Worm (Caenorhabditis elegans) whole organism, young adult: Measurements from ENCODE around the gene rpt-2.
A peak's percentile ranks its signal among the peaks of the same experiment; 100 is the strongest.

Experiments
- B0035.1 ChIP-seq: sonication (generic microtip); optimal IDR thresholded peaks from 2 replicates; lab custom pipeline; 2016; ENCODE audit warnings: missing genetic modification characterization, mild to moderate bottlenecking, missing compliant biosample characterization, missing genotype, missing genetic modification reagents
- D2030.7 ChIP-seq: fragments of 200-800 bp; sonication (Bioruptor generic); IDR thresholded peaks from 2 replicates; pipeline ENCODE4 v1.3.6; 2022; ENCODE audit warnings: missing genetic modification reagents, missing genetic modification characterization, missing compliant biosample characterization
- F39B2.1 ChIP-seq: fragments of 200-800 bp; sonication (Bioruptor generic); IDR thresholded peaks from 2 replicates; pipeline ENCODE4 v1.3.6; 2022; ENCODE audit warnings: missing genetic modification reagents, missing genetic modification characterization, missing compliant biosample characterization
- F49E8.2 ChIP-seq: sonication (generic microtip); optimal IDR thresholded peaks from 3 replicates; lab custom pipeline; 2017; ENCODE audit warnings: missing genetic modification characterization, mild to moderate bottlenecking, missing compliant biosample characterization, antibody characterized with exemption, moderate library complexity; ENCODE audit not compliant: insufficient read depth
- F55B11.4 ChIP-seq: sonication (generic microtip); optimal IDR thresholded peaks from 2 replicates; lab custom pipeline; 2016; ENCODE audit warnings: missing compliant biosample characterization, missing genetic modification characterization, borderline replicate concordance; ENCODE audit not compliant: insufficient read depth
- F57A8.1 ChIP-seq: fragments of 200-800 bp; sonication (Bioruptor generic); optimal IDR thresholded peaks from 2 replicates; lab custom pipeline; 2018; ENCODE audit warnings: mild to moderate bottlenecking, missing genetic modification characterization, moderate library complexity, missing compliant biosample characterization
- T07F8.4 ChIP-seq: sonication (generic microtip); optimal IDR thresholded peaks from 2 replicates; lab custom pipeline; 2016; ENCODE audit warnings: mild to moderate bottlenecking, missing genetic modification characterization, moderate library complexity, missing compliant biosample characterization
- T26A5.8 ChIP-seq: sonication (generic microtip); optimal IDR thresholded peaks from 2 replicates; lab custom pipeline; 2016; ENCODE audit warnings: missing genetic modification characterization, missing compliant biosample characterization
- Y53G8AR.9 ChIP-seq: fragments of 200-800 bp; sonication (Bioruptor generic); conservative IDR thresholded peaks from 2 replicates; pipeline ENCODE4 v1.3.6; 2022; ENCODE audit warnings: missing genetic modification reagents, missing genetic modification characterization, missing compliant biosample characterization
- Y56A3A.18 ChIP-seq: fragments of 200-800 bp; sonication (Bioruptor generic); IDR thresholded peaks from 2 replicates; pipeline ENCODE4 v1.3.6; 2022; ENCODE audit warnings: missing genetic modification reagents, missing genetic modification characterization, missing compliant biosample characterization
- ZK185.1 ChIP-seq: sonication (generic microtip); optimal IDR thresholded peaks from 2 replicates; lab custom pipeline; 2016; ENCODE audit warnings: mild to moderate bottlenecking, missing genetic modification characterization, missing compliant biosample characterization; ENCODE audit not compliant: poor library complexity, severe bottlenecking
- athp-1 ChIP-seq: sonication (generic microtip); optimal IDR thresholded peaks from 2 replicates; lab custom pipeline; 2017; ENCODE audit warnings: mild to moderate bottlenecking, missing genetic modification characterization, missing compliant biosample characterization
- attf-3 ChIP-seq: fragments of 200-800 bp; sonication (Bioruptor generic); conservative IDR thresholded peaks from 2 replicates; pipeline ENCODE4 v1.3.6; 2022; ENCODE audit warnings: missing genetic modification reagents, missing genetic modification characterization, missing compliant biosample characterization
- attf-5 ChIP-seq: fragments of 200-800 bp; sonication (Bioruptor generic); optimal IDR thresholded peaks from 2 replicates; lab custom pipeline; 2018; ENCODE audit warnings: mild to moderate bottlenecking, missing genetic modification characterization, missing compliant biosample characterization
- bed-1 ChIP-seq: fragments of 200-800 bp; sonication (Bioruptor generic); IDR thresholded peaks from 2 replicates; pipeline ENCODE4 v1.3.6; 2022; ENCODE audit warnings: missing genetic modification reagents, missing genetic modification characterization, missing compliant biosample characterization
- bed-2 ChIP-seq: fragments of 200-800 bp; sonication (Bioruptor generic); IDR thresholded peaks from 2 replicates; pipeline ENCODE4 v1.3.6; 2022; ENCODE audit warnings: missing genetic modification reagents, missing genetic modification characterization, missing compliant biosample characterization
- cebp-1 ChIP-seq, 2 experiments: fragments of 200-800 bp in 1 of 2; sonication (Bioruptor generic) in 1 of 2; sonication (generic microtip) in 1 of 2; IDR thresholded peaks in 1 of 2; optimal IDR thresholded peaks in 1 of 2; 2 replicates each; pipeline versions ENCODE4 v1.3.6 to Lab custom; 2017 to 2022; ENCODE audit warnings: missing compliant biosample characterization in 2 of 2, missing genetic modification characterization in 2 of 2, mild to moderate bottlenecking in 1 of 2, missing genetic modification reagents in 1 of 2, moderate library complexity in 1 of 2
- ceh-40 ChIP-seq: fragments of 200-800 bp; sonication (Bioruptor generic); IDR thresholded peaks from 2 replicates; pipeline ENCODE4 v1.3.6; 2022; ENCODE audit warnings: missing genetic modification characterization, missing compliant biosample characterization
- chd-7 ChIP-seq: sonication (generic microtip); optimal IDR thresholded peaks from 2 replicates; lab custom pipeline; 2016; ENCODE audit warnings: mild to moderate bottlenecking, missing genetic modification characterization, moderate library complexity, missing compliant biosample characterization
- egrh-3 ChIP-seq: fragments of 200-800 bp; sonication (Bioruptor generic); IDR thresholded peaks from 2 replicates; pipeline ENCODE4 v1.3.6; 2022; ENCODE audit warnings: missing genetic modification reagents, missing genetic modification characterization, missing compliant biosample characterization
- ekl-4 ChIP-seq: fragments of 200-800 bp; sonication (Bioruptor generic); IDR thresholded peaks from 2 replicates; pipeline ENCODE4 v1.3.6; 2022; ENCODE audit warnings: missing genetic modification reagents, missing genetic modification characterization, missing compliant biosample characterization
- fkh-3 ChIP-seq: sonication (generic microtip); optimal IDR thresholded peaks from 2 replicates; lab custom pipeline; 2016; ENCODE audit warnings: mild to moderate bottlenecking, missing genetic modification characterization, missing compliant biosample characterization
- gei-17 ChIP-seq: fragments of 200-800 bp; sonication (Bioruptor generic); optimal IDR thresholded peaks from 2 replicates; lab custom pipeline; 2018; ENCODE audit warnings: mild to moderate bottlenecking, missing genetic modification characterization, missing compliant biosample characterization
- hlh-12 ChIP-seq: sonication (generic microtip); optimal IDR thresholded peaks from 2 replicates; lab custom pipeline; 2016; ENCODE audit warnings: missing genetic modification characterization, missing compliant biosample characterization
- hlh-26 ChIP-seq: fragments of 200-800 bp; sonication (Bioruptor generic); conservative IDR thresholded peaks from 2 replicates; pipeline ENCODE4 v1.3.6; 2022; ENCODE audit warnings: missing genetic modification reagents, missing genetic modification characterization, missing compliant biosample characterization
- hsf-1 ChIP-seq: fragments of 200-800 bp; sonication (Bioruptor generic); IDR thresholded peaks from 2 replicates; pipeline ENCODE4 v1.3.6; 2022; ENCODE audit warnings: missing genetic modification reagents, missing genetic modification characterization, missing compliant biosample characterization
- let-607 ChIP-seq, 2 experiments: fragments of 200-800 bp in 1 of 2; sonication (Bioruptor generic) in 1 of 2; sonication (generic microtip) in 1 of 2; optimal IDR thresholded peaks; 2 replicates each; lab custom pipeline; 2016 to 2018; ENCODE audit warnings: mild to moderate bottlenecking in 2 of 2, missing compliant biosample characterization in 2 of 2, missing genetic modification characterization in 2 of 2, moderate library complexity in 2 of 2, missing genotype in 1 of 2
- lin-40 ChIP-seq: sonication (generic microtip); optimal IDR thresholded peaks from 2 replicates; lab custom pipeline; 2016; ENCODE audit warnings: missing genetic modification characterization, mild to moderate bottlenecking, missing compliant biosample characterization, missing genotype, missing genetic modification reagents
- madf-6 ChIP-seq: fragments of 200-800 bp; sonication (Bioruptor generic); IDR thresholded peaks from 2 replicates; pipeline ENCODE4 v1.3.6; 2022; ENCODE audit warnings: missing genetic modification reagents, missing genetic modification characterization, missing compliant biosample characterization
- madf-8 ChIP-seq: fragments of 200-800 bp; sonication (Bioruptor generic); conservative IDR thresholded peaks from 2 replicates; pipeline ENCODE4 v1.3.6; 2022; ENCODE audit warnings: missing genetic modification reagents, missing genetic modification characterization, missing compliant biosample characterization
- mes-4 ChIP-seq: sonication (generic microtip); optimal IDR thresholded peaks from 2 replicates; lab custom pipeline; 2016; ENCODE audit warnings: missing genotype, missing genetic modification characterization, missing compliant biosample characterization
- mxl-1 ChIP-seq: sonication (generic microtip); optimal IDR thresholded peaks from 2 replicates; lab custom pipeline; 2016; ENCODE audit warnings: missing genetic modification characterization, missing compliant biosample characterization
- nhr-27 ChIP-seq: fragments of 200-800 bp; sonication (Bioruptor generic); optimal IDR thresholded peaks from 2 replicates; lab custom pipeline; 2018; ENCODE audit warnings: mild to moderate bottlenecking, missing genetic modification characterization, moderate library complexity, missing compliant biosample characterization
- pbrm-1 ChIP-seq: fragments of 200-800 bp; sonication (Bioruptor generic); IDR thresholded peaks from 2 replicates; pipeline ENCODE4 v1.3.6; 2022; ENCODE audit warnings: missing genetic modification reagents, missing genetic modification characterization, missing compliant biosample characterization
- rpc-1 ChIP-seq, 2 experiments: fragments of 150-350 bp in 1 of 2; sonication (generic microtip) in 1 of 2; optimal IDR thresholded peaks; 2 replicates each; lab custom pipeline; 2014 to 2018; ENCODE audit warnings: missing biosample characterization in 1 of 2, missing genetic modification characterization in 1 of 2, missing genetic modification reagents in 1 of 2, missing genotype in 1 of 2
- somi-1 ChIP-seq: fragments of 200-800 bp; sonication (Bioruptor generic); optimal IDR thresholded peaks from 2 replicates; lab custom pipeline; 2018; ENCODE audit warnings: mild to moderate bottlenecking, missing genetic modification characterization, missing compliant biosample characterization
- tlf-1 ChIP-seq: fragments of 200-800 bp; sonication (Bioruptor generic); optimal IDR thresholded peaks from 2 replicates; lab custom pipeline; 2018; ENCODE audit warnings: mild to moderate bottlenecking, missing genetic modification characterization, missing compliant biosample characterization
- xnd-1 ChIP-seq: sonication (generic microtip); optimal IDR thresholded peaks from 2 replicates; lab custom pipeline; 2016; ENCODE audit warnings: missing genotype, missing genetic modification reagents, missing genetic modification characterization, missing compliant biosample characterization

Gene rpt-2

ce11 chrV:6018944-6019450, 1.5 kb upstream of the rpt-2 start, which contains the start of gene picc-1 (continued):
- no peak for TF ChIP-seq F55B11.4 (tag; lab: Kevin White, UChicago)
- TF ChIP-seq somi-1: no peak
- no peak for TF ChIP-seq fkh-3 (tag; lab: Kevin White, UChicago)
- no peak for TF ChIP-seq T26A5.8 (tag; lab: Kevin White, UChicago)
- peak; percentile 50 for TF ChIP-seq chd-7 (tag; lab: Kevin White, UChicago)
- no peak for TF ChIP-seq gei-17 (GFP tag; lab: Kevin White, UChicago)
- TF ChIP-seq D2030.7 (GFP tag; lab: Robert Waterston, UW): peak; percentile 34; the same call in 1 of the 2 replicates
- TF ChIP-seq cebp-1 (GFP tag; IDR thresholded peaks at IDR 0.05; lab: Robert Waterston, UW): peak; percentile 21; the same call in 1 of the 2 replicates
- peak; percentile 7 for TF ChIP-seq cebp-1 (tag; optimal IDR thresholded peaks at IDR 0.05; lab: Kevin White, UChicago)
- no peak for TF ChIP-seq hlh-12 (tag; lab: Kevin White, UChicago)
- no peak for TF ChIP-seq egrh-3 (GFP tag; lab: Robert Waterston, UW)
- TF ChIP-seq bed-2 (GFP tag; lab: Robert Waterston, UW): no peak
- peak; percentile 7 for TF ChIP-seq athp-1
- peak; percentile 42; the same call in 1 of the 2 replicates for TF ChIP-seq attf-3 (GFP tag; lab: Robert Waterston, UW)
- TF ChIP-seq tlf-1: no peak
- TF ChIP-seq attf-5 (GFP tag; lab: Kevin White, UChicago): no peak
- TF ChIP-seq F39B2.1 (GFP tag; lab: Robert Waterston, UW): no peak
- TF ChIP-seq mes-4: no peak
- 0 out of 2 replicates have a peak, but pooled peaks have one; percentile 7 for TF ChIP-seq ekl-4 (GFP tag; lab: Robert Waterston, UW)
- peak; percentile 25 for TF ChIP-seq lin-40
- TF ChIP-seq B0035.1: no peak
- TF ChIP-seq T07F8.4 (tag; lab: Kevin White, UChicago): no peak
- TF ChIP-seq madf-8 (GFP tag; lab: Robert Waterston, UW): no peak
- no peak for TF ChIP-seq hlh-26 (GFP tag; lab: Robert Waterston, UW)
- 0 out of 2 replicates have a peak, but pooled peaks have one; percentile 51 for TF ChIP-seq hsf-1 (GFP tag; lab: Robert Waterston, UW)
- TF ChIP-seq ZK185.1 (tag; lab: Kevin White, UChicago): peak; percentile 61
- TF ChIP-seq let-607 (tag; optimal IDR thresholded peaks at IDR 0.05; lab: Kevin White, UChicago): peak in 1 of 2 experiments; percentile 5
- no peak for TF ChIP-seq rpc-1 (optimal IDR thresholded peaks at IDR 0.05; lab: Kevin White, UChicago)
- TF ChIP-seq rpc-1 (tag; optimal IDR thresholded peaks at IDR 0.05; lab: Kevin White, UChicago): no peak
- TF ChIP-seq xnd-1 (tag; lab: Kevin White, UChicago): peak; percentile 6
- TF ChIP-seq mxl-1: no peak
- TF ChIP-seq Y53G8AR.9 (GFP tag; lab: Robert Waterston, UW): 0 out of 2 replicates have a peak, but pooled peaks have one; percentile 22
- TF ChIP-seq nhr-27 (tag; lab: Kevin White, UChicago): no peak
- no peak for TF ChIP-seq F49E8.2
- no peak; the same call in 1 of the 2 replicates for TF ChIP-seq pbrm-1 (GFP tag; lab: Robert Waterston, UW)
- no peak for TF ChIP-seq ceh-40 (GFP tag; lab: Robert Waterston, UW)
- TF ChIP-seq F57A8.1 (GFP tag; lab: Kevin White, UChicago): no peak
- no peak for TF ChIP-seq bed-1 (GFP tag; lab: Robert Waterston, UW)
- peak; percentile 61 for TF ChIP-seq madf-6 (GFP tag; lab: Robert Waterston, UW)
- TF ChIP-seq Y56A3A.18 (GFP tag; lab: Robert Waterston, UW): 0 out of 2 replicates have a peak, but pooled peaks have one; percentile 23
